Worm (Caenorhabditis elegans) whole organism, young adult: ENCODE results near the gene ZK512.7.

Experiments
- C06A6.2 ChIP-seq: fragments of 200-800 bp; sonication (Bioruptor generic); conservative IDR thresholded peaks from 2 replicates; pipeline ENCODE4 v1.3.6; 2022; ENCODE audit warnings: missing genetic modification characterization, missing compliant biosample characterization
- F23B12.7 ChIP-seq: sonication (generic microtip); optimal IDR thresholded peaks from 2 replicates; lab custom pipeline; 2017; ENCODE audit warnings: missing genetic modification characterization, mild to moderate bottlenecking, missing compliant biosample characterization, antibody characterized with exemption, moderate library complexity; ENCODE audit not compliant: insufficient read depth
- akir-1 ChIP-seq: fragments of 200-800 bp; sonication (Bioruptor generic); optimal IDR thresholded peaks from 2 replicates; lab custom pipeline; 2018; ENCODE audit warnings: mild to moderate bottlenecking, missing genetic modification characterization, moderate library complexity, missing compliant biosample characterization
- dpl-1 ChIP-seq: fragments of 150-350 bp; optimal IDR thresholded peaks from 2 replicates; lab custom pipeline; 2014; ENCODE audit warnings: missing biosample characterization, missing genetic modification reagents, missing genetic modification characterization
- ets-4 ChIP-seq: fragments of 200-800 bp; sonication (Bioruptor generic); optimal IDR thresholded peaks from 2 replicates; lab custom pipeline; 2018; ENCODE audit warnings: mild to moderate bottlenecking, missing genetic modification characterization, missing compliant biosample characterization
- hlh-26 ChIP-seq: fragments of 200-800 bp; sonication (Bioruptor generic); conservative IDR thresholded peaks from 2 replicates; pipeline ENCODE4 v1.3.6; 2022; ENCODE audit warnings: missing genetic modification reagents, missing genetic modification characterization, missing compliant biosample characterization
- lsy-27 ChIP-seq: sonication (generic microtip); optimal IDR thresholded peaks from 2 replicates; lab custom pipeline; 2017; ENCODE audit warnings: missing genetic modification characterization, mild to moderate bottlenecking, missing compliant biosample characterization, antibody characterized with exemption, missing genotype, borderline replicate concordance; ENCODE audit not compliant: insufficient read depth
- mel-28 ChIP-seq: sonication (generic microtip); optimal IDR thresholded peaks from 2 replicates; lab custom pipeline; 2016; ENCODE audit warnings: borderline replicate concordance, mild to moderate bottlenecking, missing genetic modification characterization, missing compliant biosample characterization
- nfyb-1 ChIP-seq: fragments of 200-800 bp; sonication (Bioruptor generic); IDR thresholded peaks from 2 replicates; pipeline ENCODE4 v1.3.6; 2022; ENCODE audit warnings: missing genetic modification reagents, missing genetic modification characterization, missing compliant biosample characterization
- pha-4 ChIP-seq: fragments of 150-350 bp; sonication (generic microtip); optimal IDR thresholded peaks from 2 replicates; lab custom pipeline; 2014; ENCODE audit warnings: missing biosample characterization, missing genetic modification reagents, missing genetic modification characterization
- unc-62 ChIP-seq: fragments of 150-350 bp; optimal IDR thresholded peaks from 2 replicates; lab custom pipeline; 2014; ENCODE audit warnings: missing biosample characterization, missing genetic modification reagents, missing genetic modification characterization

DNA sequence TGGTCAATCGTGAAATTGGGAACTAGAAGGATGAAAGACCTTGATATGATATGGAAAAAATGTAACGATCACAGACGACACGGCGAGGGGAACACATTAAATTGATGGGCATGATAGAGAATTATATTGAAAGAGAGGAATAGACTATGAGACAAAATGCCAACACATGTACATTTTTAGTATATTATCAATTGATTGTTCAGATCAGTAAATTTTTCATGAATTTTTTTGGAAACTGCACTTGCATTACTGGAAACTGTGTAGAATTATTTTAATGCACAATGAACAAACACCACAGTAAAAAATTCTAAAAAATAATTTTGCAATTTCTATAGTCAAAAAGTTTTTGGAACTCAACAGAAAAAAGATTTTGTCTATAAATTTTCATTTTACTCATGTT lies 34.7 kb upstream of the ZK512.7 start:
- TF ChIP-seq hlh-26 = no peak
- TF ChIP-seq F23B12.7 (tag; lab: Kevin White, UChicago) = no peak
- TF ChIP-seq C06A6.2 = no peak
- no peak for TF ChIP-seq ets-4 (GFP tag; lab: Kevin White, UChicago)
- TF ChIP-seq nfyb-1 (GFP tag; lab: Robert Waterston, UW) = no peak
- TF ChIP-seq lsy-27 = no peak
- no peak for TF ChIP-seq unc-62 (GFP tag; lab: Kevin White, UChicago)
- no peak for TF ChIP-seq akir-1
- TF ChIP-seq mel-28 (tag; lab: Kevin White, UChicago) = no peak
- no peak for TF ChIP-seq dpl-1
- no peak for TF ChIP-seq pha-4 (tag; lab: Kevin White, UChicago)
